Worm (Caenorhabditis elegans) whole organism, L3 larva: ENCODE results near the gene prx-10.

Experiments used
- R02D3.7 ChIP-seq: fragments of 150-350 bp; optimal IDR thresholded peaks from 2 replicates; lab custom pipeline; 2014; ENCODE audit warnings: missing biosample characterization, missing genetic modification characterization
- ZK546.5 ChIP-seq: sonication (generic microtip); optimal IDR thresholded peaks from 2 replicates; lab custom pipeline; 2017; ENCODE audit warnings: missing biosample characterization, missing genetic modification characterization
- aly-2 ChIP-seq: fragments of 150-350 bp; optimal IDR thresholded peaks from 2 replicates; lab custom pipeline; 2014; ENCODE audit warnings: missing biosample characterization, missing genetic modification characterization
- ceh-16 ChIP-seq: sonication (generic microtip); optimal IDR thresholded peaks from 2 replicates; lab custom pipeline; 2017; ENCODE audit warnings: missing biosample characterization, missing genetic modification characterization
- ceh-28 ChIP-seq: fragments of 150-350 bp; optimal IDR thresholded peaks from 2 replicates; lab custom pipeline; 2014; ENCODE audit warnings: missing biosample characterization, missing genetic modification reagents, missing genetic modification characterization
- ceh-9 ChIP-seq: sonication (generic microtip); optimal IDR thresholded peaks from 2 replicates; lab custom pipeline; 2018; ENCODE audit warnings: missing biosample characterization, missing genetic modification characterization
- daf-12 ChIP-seq: fragments of 150-350 bp; optimal IDR thresholded peaks from 2 replicates; lab custom pipeline; 2014; ENCODE audit warnings: missing biosample characterization, missing genetic modification reagents, missing genetic modification characterization
- egl-27 ChIP-seq: sonication (generic microtip); optimal IDR thresholded peaks from 4 replicates; lab custom pipeline; 2017; ENCODE audit warnings: missing biosample characterization, missing genetic modification reagents, missing genetic modification characterization
- egl-5 ChIP-seq: fragments of 150-350 bp; optimal IDR thresholded peaks from 2 replicates; lab custom pipeline; 2017; ENCODE audit warnings: missing biosample characterization, missing genetic modification reagents, missing genetic modification characterization, inconsistent platforms
- elt-1 ChIP-seq: fragments of 150-350 bp; optimal IDR thresholded peaks from 2 replicates; lab custom pipeline; 2014; ENCODE audit warnings: missing biosample characterization, missing genetic modification characterization
- elt-3 ChIP-seq, 3 experiments: fragments of 150-350 bp in 1 of 3; sonication (generic microtip) in 2 of 3; optimal IDR thresholded peaks; 2 replicates in 2 of 3; 4 replicates in 1 of 3; lab custom pipeline; 2014 to 2017; ENCODE audit warnings: missing biosample characterization in 3 of 3, missing genetic modification characterization in 3 of 3
- eor-1 ChIP-seq, 2 experiments: fragments of 150-350 bp; optimal IDR thresholded peaks; 2 replicates each; lab custom pipeline; 2014 to 2018; ENCODE audit warnings: missing biosample characterization in 2 of 2, missing genetic modification characterization in 2 of 2
- fkh-10 ChIP-seq: sonication (generic microtip); optimal IDR thresholded peaks from 2 replicates; lab custom pipeline; 2017; ENCODE audit warnings: missing biosample characterization, missing genetic modification reagents, missing genetic modification characterization
- fkh-2 ChIP-seq: fragments of 150-350 bp; optimal IDR thresholded peaks from 2 replicates; lab custom pipeline; 2014; ENCODE audit warnings: missing biosample characterization, missing genetic modification reagents, missing genetic modification characterization
- fos-1 ChIP-seq: fragments of 150-350 bp; optimal IDR thresholded peaks from 2 replicates; lab custom pipeline; 2014; ENCODE audit warnings: missing biosample characterization, missing genetic modification characterization
- hmg-11 ChIP-seq: sonication (generic microtip); optimal IDR thresholded peaks from 2 replicates; lab custom pipeline; 2016; ENCODE audit warnings: missing genetic modification characterization, missing compliant biosample characterization
- jun-1 ChIP-seq: fragments of 150-350 bp; optimal IDR thresholded peaks from 2 replicates; lab custom pipeline; 2014; ENCODE audit warnings: missing biosample characterization, missing genetic modification reagents, missing genetic modification characterization
- lin-15B ChIP-seq: fragments of 150-350 bp; optimal IDR thresholded peaks from 2 replicates; lab custom pipeline; 2014; ENCODE audit warnings: missing biosample characterization, missing genetic modification characterization
- lin-39 ChIP-seq: fragments of 150-350 bp; optimal IDR thresholded peaks from 2 replicates; lab custom pipeline; 2018; ENCODE audit warnings: missing biosample characterization, missing genetic modification reagents, missing genetic modification characterization
- lsy-12 ChIP-seq: sonication (generic microtip); optimal IDR thresholded peaks from 2 replicates; lab custom pipeline; 2016; ENCODE audit warnings: mild to moderate bottlenecking, missing genetic modification characterization, missing compliant biosample characterization
- mdl-1 ChIP-seq: fragments of 150-350 bp; optimal IDR thresholded peaks from 2 replicates; lab custom pipeline; 2014; ENCODE audit warnings: missing biosample characterization, missing genetic modification characterization
- mml-1 ChIP-seq: fragments of 150-350 bp; sonication (generic microtip); optimal IDR thresholded peaks from 3 replicates; lab custom pipeline; 2014; ENCODE audit warnings: missing biosample characterization, missing genetic modification characterization
- nfya-1 ChIP-seq: sonication (generic microtip); optimal IDR thresholded peaks from 2 replicates; lab custom pipeline; 2017; ENCODE audit warnings: missing genetic modification characterization, mild to moderate bottlenecking, missing compliant biosample characterization, antibody characterized with exemption, moderate library complexity; ENCODE audit not compliant: insufficient read depth
- nhr-11 ChIP-seq: fragments of 150-350 bp; optimal IDR thresholded peaks from 2 replicates; lab custom pipeline; 2014; ENCODE audit warnings: missing biosample characterization, missing genetic modification characterization
- nhr-12 ChIP-seq: fragments of 150-350 bp; optimal IDR thresholded peaks from 2 replicates; lab custom pipeline; 2014; ENCODE audit warnings: missing biosample characterization, missing genetic modification characterization
- nhr-23 ChIP-seq: fragments of 150-350 bp; optimal IDR thresholded peaks from 2 replicates; lab custom pipeline; 2014; ENCODE audit warnings: missing biosample characterization, missing genetic modification reagents, missing genetic modification characterization
- nhr-237 ChIP-seq: fragments of 150-350 bp; optimal IDR thresholded peaks from 2 replicates; lab custom pipeline; 2014; ENCODE audit warnings: missing biosample characterization, missing genetic modification characterization
- nhr-25 ChIP-seq: sonication (generic microtip); optimal IDR thresholded peaks from 2 replicates; lab custom pipeline; 2017; ENCODE audit warnings: missing biosample characterization, missing genetic modification characterization
- nhr-43 ChIP-seq: sonication (generic microtip); optimal IDR thresholded peaks from 2 replicates; lab custom pipeline; 2016; ENCODE audit warnings: mild to moderate bottlenecking, missing genetic modification characterization, missing compliant biosample characterization; ENCODE audit not compliant: poor library complexity, severe bottlenecking
- nhr-67 ChIP-seq: fragments of 150-350 bp; optimal IDR thresholded peaks from 2 replicates; lab custom pipeline; 2014; ENCODE audit warnings: missing biosample characterization, missing genetic modification characterization
- nhr-77 ChIP-seq: fragments of 150-350 bp; optimal IDR thresholded peaks from 2 replicates; lab custom pipeline; 2014; ENCODE audit warnings: missing biosample characterization, missing genetic modification characterization
- pha-4 ChIP-seq: fragments of 150-350 bp; optimal IDR thresholded peaks from 2 replicates; lab custom pipeline; 2014; ENCODE audit warnings: missing biosample characterization, missing genetic modification reagents, missing genetic modification characterization
- pqm-1 ChIP-seq: fragments of 150-350 bp; optimal IDR thresholded peaks from 2 replicates; lab custom pipeline; 2017; ENCODE audit warnings: missing biosample characterization, missing genetic modification characterization, inconsistent platforms
- skn-1 ChIP-seq: fragments of 150-350 bp; optimal IDR thresholded peaks from 2 replicates; lab custom pipeline; 2014; ENCODE audit warnings: missing biosample characterization, missing genetic modification characterization
- snpc-4 ChIP-seq: fragments of 150-350 bp; optimal IDR thresholded peaks from 2 replicates; lab custom pipeline; 2014; ENCODE audit warnings: missing biosample characterization, missing genetic modification characterization
- tbx-2 ChIP-seq: sonication (generic microtip); optimal IDR thresholded peaks from 2 replicates; lab custom pipeline; 2016; ENCODE audit warnings: mild to moderate bottlenecking, missing genetic modification characterization, missing compliant biosample characterization
- unc-39 ChIP-seq: sonication (generic microtip); optimal IDR thresholded peaks from 4 replicates; lab custom pipeline; 2017; ENCODE audit warnings: missing biosample characterization, missing genetic modification characterization
- zag-1 ChIP-seq: fragments of 150-350 bp; optimal IDR thresholded peaks from 2 replicates; lab custom pipeline; 2014; ENCODE audit warnings: missing biosample characterization, missing genetic modification characterization

Gene prx-10

DNA sequence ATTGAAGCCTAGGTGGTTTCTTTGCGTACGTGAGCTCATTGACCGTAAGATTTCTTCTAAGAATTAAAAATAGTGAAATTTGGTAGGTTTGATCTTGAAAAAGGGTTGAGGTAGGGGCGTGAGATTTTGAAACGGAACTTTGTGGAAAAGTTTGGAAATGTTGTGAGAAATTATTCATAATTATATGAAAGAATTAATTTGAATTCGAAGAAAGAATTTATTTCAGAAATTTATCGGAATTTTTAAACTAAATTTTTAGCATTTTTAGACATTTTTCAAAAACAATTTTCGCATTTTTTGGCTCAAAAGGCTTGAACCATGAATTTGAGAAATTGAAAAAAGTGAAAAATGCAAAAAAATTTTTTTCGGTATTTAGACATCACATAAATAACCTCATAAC lies 22.0 kb upstream of the prx-10 start:
- TF ChIP-seq nfya-1 (tag; lab: Kevin White, UChicago) = no peak

DNA sequence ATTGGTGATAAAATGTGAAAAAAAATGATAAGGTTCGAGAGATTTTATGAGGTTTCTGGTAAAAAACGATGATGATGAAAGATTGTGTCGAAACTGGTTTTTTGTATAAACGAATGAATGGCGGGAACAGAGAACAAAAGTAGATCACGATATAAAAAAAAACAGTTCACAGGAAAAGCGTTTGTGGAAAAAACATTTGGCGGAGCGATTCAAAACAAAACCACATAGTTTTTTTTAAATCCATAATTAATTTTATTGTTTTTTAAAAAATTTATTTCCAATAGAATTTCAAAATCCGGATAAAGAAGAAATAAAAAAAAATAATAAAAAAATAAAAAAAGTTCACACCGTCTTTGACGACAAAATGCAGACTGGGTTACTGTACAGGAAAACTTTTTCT lies 20.8 kb upstream of the prx-10 start, which contains the start of gene ZC155.4:
Gene ZC155.4 (minus strand): TSS at position 101 of the 400 bp plus-strand sequence.
- no peak for TF ChIP-seq unc-39 (tag; lab: Kevin White, UChicago)
- no peak for TF ChIP-seq nhr-23 (tag; lab: Kevin White, UChicago)
- TF ChIP-seq nhr-67 (tag; lab: Kevin White, UChicago) = no peak

DNA sequence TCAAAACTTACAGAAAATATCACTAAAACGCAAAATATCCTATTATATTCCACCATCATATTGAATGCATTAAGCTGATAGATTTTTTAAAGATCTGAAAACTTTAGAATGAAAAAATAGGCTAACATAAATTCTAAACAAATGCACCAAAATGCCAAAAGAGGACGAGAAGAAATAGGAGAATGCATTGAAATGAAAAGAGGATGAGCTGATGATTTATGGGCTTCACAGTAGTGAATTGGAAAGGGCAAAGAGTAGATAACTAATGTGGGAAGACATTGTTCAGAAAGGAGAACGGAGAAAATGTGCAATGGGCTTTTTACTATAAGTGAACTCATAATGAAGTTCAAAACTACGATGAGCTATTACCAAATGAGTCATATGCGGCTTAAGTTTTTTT lies 18.7 kb upstream of the prx-10 start, which contains the start of gene cutl-19:
Gene cutl-19 (minus strand): TSS at position 101 of the 400 bp plus-strand sequence.
- TF ChIP-seq pha-4 (tag; lab: Kevin White, UChicago) = no peak
- TF ChIP-seq nhr-77 = no peak
- TF ChIP-seq ceh-28 (tag; lab: Kevin White, UChicago) = no peak
- TF ChIP-seq nhr-11 (tag; lab: Kevin White, UChicago) = no peak
- TF ChIP-seq egl-27 (tag; lab: Kevin White, UChicago) = no peak
- TF ChIP-seq eor-1 (tag; optimal IDR thresholded peaks at IDR 0.05; lab: Kevin White, UChicago) = no peak
- TF ChIP-seq hmg-11 (tag; lab: Kevin White, UChicago) = no peak
- no peak for TF ChIP-seq nhr-237 (tag; lab: Kevin White, UChicago)
- no peak for TF ChIP-seq tbx-2
- no peak for TF ChIP-seq nfya-1 (tag; lab: Kevin White, UChicago)
- no peak for TF ChIP-seq egl-5 (tag; lab: Kevin White, UChicago)
- TF ChIP-seq R02D3.7 (tag; lab: Kevin White, UChicago) = no peak
- TF ChIP-seq nhr-43 (tag; lab: Kevin White, UChicago) = no peak
- no peak for TF ChIP-seq nhr-23 (tag; lab: Kevin White, UChicago)
- TF ChIP-seq zag-1 (tag; lab: Kevin White, UChicago) = no peak
- TF ChIP-seq mdl-1 (tag; lab: Kevin White, UChicago) = no peak

DNA sequence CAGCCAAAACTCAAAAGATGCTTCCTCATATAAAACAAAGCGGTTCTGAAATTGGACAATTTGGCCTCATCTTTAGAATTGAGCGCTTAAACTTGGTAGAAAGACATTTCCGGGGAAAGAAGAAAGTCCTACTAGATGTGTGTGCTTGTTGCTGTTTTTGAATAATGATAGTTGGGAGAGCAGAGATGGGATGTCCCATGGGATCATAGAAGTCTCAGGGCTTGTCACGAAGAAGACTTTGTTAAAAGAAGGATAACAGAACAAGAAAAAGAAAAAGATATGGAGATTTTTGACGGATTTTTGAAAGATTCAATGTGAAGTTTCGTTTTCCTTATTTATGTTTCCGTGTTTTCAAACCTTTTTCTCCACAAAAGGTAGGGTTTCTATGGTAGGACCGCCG lies 17.5 kb upstream of the prx-10 start, which contains the start of gene ZC155.2:
Gene ZC155.2 (plus strand): TSS at position 301 of the 400 bp plus-strand sequence.
- peak; percentile 15 for TF ChIP-seq lin-39 (tag; lab: Kevin White, UChicago)
- no peak for TF ChIP-seq mml-1 (tag; lab: Kevin White, UChicago)
- TF ChIP-seq pha-4 (tag; lab: Kevin White, UChicago) = no peak
- TF ChIP-seq ceh-16 (tag; lab: Kevin White, UChicago) = no peak

DNA sequence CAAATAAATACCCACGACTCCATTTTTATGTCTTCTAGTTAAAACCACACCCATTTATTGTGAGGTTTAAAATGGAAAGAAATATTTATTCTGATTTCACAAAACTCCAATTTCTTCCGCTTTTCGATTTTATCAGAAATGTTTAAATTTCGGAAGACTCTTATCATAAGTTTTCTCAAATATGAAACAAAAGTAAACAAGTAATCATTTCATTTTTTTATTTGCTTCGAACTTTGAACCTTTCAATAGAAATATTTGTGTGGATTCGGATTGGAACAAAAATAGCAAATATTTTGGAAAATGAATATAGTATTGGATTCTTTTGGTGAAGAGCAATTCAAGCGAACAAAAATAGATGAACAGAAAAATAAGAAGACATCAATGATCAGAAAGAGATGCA lies 14.4 kb upstream of the prx-10 start:
- peak; percentile 91 for TF ChIP-seq pha-4 (tag; lab: Kevin White, UChicago)
- TF ChIP-seq ZK546.5 (tag; lab: Kevin White, UChicago) = no peak

DNA sequence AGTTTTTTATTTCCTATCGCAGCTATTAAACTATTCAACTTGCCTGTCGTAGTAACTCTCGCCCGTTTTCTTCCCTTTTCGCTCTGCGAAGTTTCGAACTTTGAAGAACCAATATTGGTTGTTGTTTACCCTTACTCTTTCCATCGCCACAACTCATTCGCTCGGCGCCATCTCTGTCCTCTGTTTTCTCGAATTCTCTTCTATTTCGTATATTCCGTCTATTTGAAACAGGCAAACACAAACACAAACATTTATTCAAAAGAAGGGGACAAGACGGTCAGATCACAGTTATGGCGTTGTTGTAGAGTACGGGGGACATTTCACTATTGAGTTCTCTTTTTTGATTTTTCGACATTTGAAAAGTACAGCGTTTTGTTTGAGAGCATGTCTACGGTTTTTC lies 13.4 kb upstream of the prx-10 start:
- peak; percentile 97 for TF ChIP-seq pha-4 (tag; lab: Kevin White, UChicago)
- TF ChIP-seq eor-1 (tag; optimal IDR thresholded peaks at IDR 0.05; lab: Kevin White, UChicago) = no peak

DNA sequence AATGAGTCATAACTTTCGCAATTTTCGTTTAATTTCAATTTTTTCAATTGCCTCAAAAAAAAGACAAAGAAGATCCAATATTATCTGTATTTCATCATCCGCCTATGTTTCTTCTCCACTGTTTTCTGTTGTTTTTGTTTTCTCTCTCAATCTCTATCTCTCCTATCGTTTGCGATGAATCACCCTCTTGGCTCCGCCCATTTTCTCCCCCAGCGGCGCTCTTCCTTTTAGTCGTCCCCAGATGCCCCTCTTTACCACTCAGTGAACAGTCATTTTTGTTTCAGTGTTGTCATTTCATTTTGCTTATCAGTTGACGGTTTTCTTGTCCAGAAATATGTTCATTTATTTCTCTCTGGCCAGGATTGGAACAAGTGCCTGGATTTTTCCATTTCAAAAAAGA lies 11.3 kb upstream of the prx-10 start:
- TF ChIP-seq mml-1 (tag; lab: Kevin White, UChicago) = no peak
- TF ChIP-seq jun-1 (tag; lab: Kevin White, UChicago) = peak; percentile 44
- no peak for TF ChIP-seq nhr-77
- no peak for TF ChIP-seq nhr-67 (tag; lab: Kevin White, UChicago)
- no peak for TF ChIP-seq nhr-25 (tag; lab: Kevin White, UChicago)
- TF ChIP-seq fos-1 (tag; lab: Kevin White, UChicago) = peak; percentile 10
- TF ChIP-seq fkh-2 (tag; lab: Kevin White, UChicago) = no peak
- no peak for TF ChIP-seq lsy-12 (tag; lab: Kevin White, UChicago)
- no peak for TF ChIP-seq ZK546.5 (tag; lab: Kevin White, UChicago)
- TF ChIP-seq zag-1 (tag; lab: Kevin White, UChicago) = no peak
- TF ChIP-seq nhr-237 (tag; lab: Kevin White, UChicago) = no peak
- no peak for TF ChIP-seq hmg-11 (tag; lab: Kevin White, UChicago)
- TF ChIP-seq nhr-43 (tag; lab: Kevin White, UChicago) = no peak
- no peak for TF ChIP-seq ceh-9 (tag; lab: Kevin White, UChicago)
- peak; percentile 44 for TF ChIP-seq nhr-23 (tag; lab: Kevin White, UChicago)
- TF ChIP-seq fkh-10 (GFP tag; lab: Kevin White, UChicago) = no peak
- TF ChIP-seq R02D3.7 (tag; lab: Kevin White, UChicago) = no peak
- peak; percentile 12 for TF ChIP-seq pqm-1
- TF ChIP-seq ceh-16 (tag; lab: Kevin White, UChicago) = no peak
- TF ChIP-seq daf-12 (tag; lab: Kevin White, UChicago) = no peak
- TF ChIP-seq skn-1 (tag; lab: Kevin White, UChicago) = no peak
- no peak for TF ChIP-seq snpc-4 (tag; lab: Kevin White, UChicago)
- no peak for TF ChIP-seq lin-15B (tag; lab: Kevin White, UChicago)
- no peak for TF ChIP-seq nhr-11 (tag; lab: Kevin White, UChicago)
- TF ChIP-seq elt-1 = no peak
- TF ChIP-seq nfya-1 (tag; lab: Kevin White, UChicago) = peak; percentile 28
- TF ChIP-seq aly-2 (tag; lab: Kevin White, UChicago) = no peak
- no peak for TF ChIP-seq nhr-12
- no peak for TF ChIP-seq elt-3 (tag; optimal IDR thresholded peaks at IDR 0.05; lab: Kevin White, UChicago)
- TF ChIP-seq mdl-1 (tag; lab: Kevin White, UChicago) = no peak
